Fruit fly (Drosophila melanogaster): ENCODE data around the gene PIG-Wa.

PIG-Wa gene

dm6 chr2L:2365077-2365651 is 17.8 kb upstream of the PIG-Wa start, which contains the start of the genes Rab5 and Axud1 (continued):
- no peak for TF ChIP-seq jigr1 (GFP tag; IDR thresholded peaks at IDR 0.05)
- TF ChIP-seq CG1792 (GFP tag; optimal IDR thresholded peaks at IDR 0.05), result no peak
- no peak for TF ChIP-seq Optix (GFP tag; IDR thresholded peaks at IDR 0.05)
- TF ChIP-seq CG8924 (tag; optimal IDR thresholded peaks at IDR 0.05), result peak; percentile 27
- TF ChIP-seq NC2β (GFP tag; optimal IDR thresholded peaks at IDR 0.05), result no peak
- TF ChIP-seq CG2712 (tag; optimal IDR thresholded peaks at IDR 0.05), result peak; percentile 61
- no peak for TF ChIP-seq D (optimal IDR thresholded peaks at IDR 0.05)
- TF ChIP-seq D (GFP tag; optimal IDR thresholded peaks at IDR 0.05), result no peak
- TF ChIP-seq CG6175 (GFP tag; IDR thresholded peaks at IDR 0.05), result no peak
- TF ChIP-seq HLHmδ (GFP tag; optimal IDR thresholded peaks at IDR 0.05), result no peak
- TF ChIP-seq Spps (tag; optimal IDR thresholded peaks at IDR 0.05), result no peak
- TF ChIP-seq ERR (GFP tag; optimal IDR thresholded peaks at IDR 0.05), result no peak
- peak; percentile 41 for TF ChIP-seq CG15601 (tag; optimal IDR thresholded peaks at IDR 0.05)
- no peak for TF ChIP-seq tin (GFP tag; optimal IDR thresholded peaks at IDR 0.05)
- no peak for TF ChIP-seq cad (GFP tag; optimal IDR thresholded peaks at IDR 0.05)
- TF ChIP-seq gsb-n (tag; optimal IDR thresholded peaks at IDR 0.05), result no peak
- peak; percentile 37; the same call in 1 of the 2 replicates for TF ChIP-seq ssp (GFP tag; IDR thresholded peaks at IDR 0.05)
- TF ChIP-seq CG4282 (GFP tag; optimal IDR thresholded peaks at IDR 0.05), result no peak
- no peak for TF ChIP-seq CG12299 (tag; optimal IDR thresholded peaks at IDR 0.05)
- TF ChIP-seq HLH4C (GFP tag; IDR thresholded peaks at IDR 0.05; ENCODE audit: partially characterized antibody), result 0 out of 3 replicates have a peak, but pooled peaks have one; percentile 31
- TF ChIP-seq Sin3A (optimal IDR thresholded peaks at IDR 0.05), result peak; percentile 89
- no peak for TF ChIP-seq CG11456 (GFP tag; IDR thresholded peaks at IDR 0.05)
- no peak for TF ChIP-seq unc-4 (GFP tag; IDR thresholded peaks at IDR 0.05; ENCODE audit: partially characterized antibody)
- peak; percentile 15; the same call in 1 of the 3 replicates for TF ChIP-seq CG16813 (GFP tag; IDR thresholded peaks at IDR 0.05; ENCODE audit: partially characterized antibody)
- peak; percentile 18 for TF ChIP-seq CG12391 (tag; optimal IDR thresholded peaks at IDR 0.05)
- no peak for TF ChIP-seq ems (GFP tag; optimal IDR thresholded peaks at IDR 0.05)
- TF ChIP-seq sna (GFP tag; IDR thresholded peaks at IDR 0.05; ENCODE audit: partially characterized antibody), result no peak
- peak; percentile 2 for TF ChIP-seq unpg (GFP tag; optimal IDR thresholded peaks at IDR 0.05)
- peak; percentile 11; the same call in 1 of the 2 replicates for TF ChIP-seq stc (GFP tag; IDR thresholded peaks at IDR 0.05)
- no peak for TF ChIP-seq kni (GFP tag; optimal IDR thresholded peaks at IDR 0.05)
- TF ChIP-seq CG17802 (tag; optimal IDR thresholded peaks at IDR 0.05), result peak; percentile 11
- TF ChIP-seq CTCF (GFP tag; optimal IDR thresholded peaks at IDR 0.05), result peak; percentile 37
- TF ChIP-seq CG7372 (GFP tag; IDR thresholded peaks at IDR 0.05), result no peak
- no peak for TF ChIP-seq trh (GFP tag; optimal IDR thresholded peaks at IDR 0.05)
- no peak for TF ChIP-seq ranshi (GFP tag; IDR thresholded peaks at IDR 0.05)
- no peak for TF ChIP-seq wdn (GFP tag; IDR thresholded peaks at IDR 0.05)

DNA sequence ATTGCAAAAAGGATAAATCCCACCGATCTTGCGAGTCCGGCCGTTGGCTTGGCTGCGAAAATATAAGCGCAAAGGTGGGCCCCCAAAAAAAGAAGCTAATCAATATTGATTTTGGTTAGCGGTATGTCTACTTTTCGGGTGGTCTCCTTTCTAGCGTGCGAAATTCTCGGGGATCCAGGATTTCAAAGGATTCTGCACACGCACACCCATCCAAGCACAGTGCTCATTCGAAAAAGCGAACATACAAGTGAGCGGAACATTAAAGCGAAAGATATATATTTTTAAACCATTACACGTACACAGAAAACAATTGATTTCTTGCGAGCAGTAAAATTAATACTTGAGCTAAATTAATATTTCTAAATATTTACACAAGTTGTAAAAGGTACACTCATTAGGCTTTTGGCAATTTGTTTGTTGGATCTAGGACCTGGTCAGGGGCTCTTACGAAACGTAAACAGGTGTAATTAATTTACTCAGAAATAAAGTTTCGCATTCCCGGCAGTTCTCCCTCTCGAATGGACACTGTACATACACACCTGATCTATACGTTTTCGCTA is 17.3 kb upstream of the PIG-Wa start:
- TF ChIP-seq ind (GFP tag; optimal IDR thresholded peaks at IDR 0.05) (no peak), ftz-f1 (GFP tag; optimal IDR thresholded peaks at IDR 0.05) (no peak), CG18011 (GFP tag; optimal IDR thresholded peaks at IDR 0.05) (no peak), tgo (GFP tag; IDR thresholded peaks at IDR 0.05) (no peak), her (GFP tag; optimal IDR thresholded peaks at IDR 0.05) (no peak), chn (GFP tag; optimal IDR thresholded peaks at IDR 0.05) (no peak), abd-A (tag; optimal IDR thresholded peaks at IDR 0.05) (no peak), CG34422 (GFP tag; IDR thresholded peaks at IDR 0.05) (0 out of 3 replicates have a peak, but pooled peaks have one; percentile 19), gsb (GFP tag; IDR thresholded peaks at IDR 0.05) (no peak), cg (GFP tag; optimal IDR thresholded peaks at IDR 0.05) (peak; percentile 47), CG11560 (tag; IDR thresholded peaks at IDR 0.05) (no peak), Med (GFP tag) (peak; percentile 60), zen2 (GFP tag; IDR thresholded peaks at IDR 0.05; ENCODE audit: partially characterized antibody) (no peak), prd (optimal IDR thresholded peaks at IDR 0.05) (no peak), prd (GFP tag; IDR thresholded peaks at IDR 0.05) (peak; percentile 25; the same call in 1 of the 3 replicates), Myb (GFP tag; optimal IDR thresholded peaks at IDR 0.05) (no peak), Meics (GFP tag; optimal IDR thresholded peaks at IDR 0.05) (no peak), CG9797 (GFP tag; optimal IDR thresholded peaks at IDR 0.05) (no peak)
